Worm (Caenorhabditis elegans): ENCODE data around the gene Y97E10B.1.

DNA sequence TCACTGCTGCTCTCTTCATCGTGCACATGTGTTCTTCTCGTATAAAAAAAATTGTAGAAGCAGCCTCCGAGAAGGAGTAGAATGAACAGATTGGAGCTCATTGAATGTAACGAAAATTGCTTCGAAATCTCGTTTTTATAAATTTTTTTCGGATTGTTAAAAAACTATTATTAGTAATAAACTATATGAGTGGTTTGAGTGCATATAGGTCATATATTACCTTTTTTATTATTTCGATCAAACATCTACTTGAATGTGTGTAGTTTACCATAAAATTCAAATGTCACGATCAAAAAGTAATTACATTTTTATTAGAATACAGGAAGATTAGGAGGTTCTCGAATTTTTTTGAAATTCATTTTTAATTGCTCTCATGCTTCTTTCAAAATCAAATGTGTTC, 9.2 kb downstream of the Y97E10B.1 start, which contains the start of gene clec-216:
- TF ChIP-seq ZK546.5 (tag; optimal IDR thresholded peaks at IDR 0.05) (no peak), T20F7.1 (GFP tag; optimal IDR thresholded peaks at IDR 0.05) (no peak), aly-2 (tag; optimal IDR thresholded peaks at IDR 0.05) (no peak), fkh-10 (GFP tag; optimal IDR thresholded peaks at IDR 0.05) (no peak), nhr-10 (tag; optimal IDR thresholded peaks at IDR 0.05) (no peak), lin-39 (tag; optimal IDR thresholded peaks at IDR 0.05) (no peak)

Data from whole organism, L4 larva.